Worm (Caenorhabditis elegans) whole organism, young adult: Measurements from ENCODE around the gene T25B9.3.
A peak's percentile ranks its signal among the peaks of the same experiment; 100 is the strongest.

Experiments used
- C17E4.6 ChIP-seq: fragments of 200-800 bp; sonication (Bioruptor generic); IDR thresholded peaks from 2 replicates; pipeline ENCODE4 v1.3.6; 2022; ENCODE audit warnings: missing genetic modification reagents, missing genetic modification characterization, missing compliant biosample characterization
- D2030.7 ChIP-seq: fragments of 200-800 bp; sonication (Bioruptor generic); IDR thresholded peaks from 2 replicates; pipeline ENCODE4 v1.3.6; 2022; ENCODE audit warnings: missing genetic modification reagents, missing genetic modification characterization, missing compliant biosample characterization
- F22D6.2 ChIP-seq: sonication (generic microtip); optimal IDR thresholded peaks from 2 replicates; lab custom pipeline; 2016; ENCODE audit warnings: mild to moderate bottlenecking, missing genetic modification characterization, missing compliant biosample characterization
- F49E8.2 ChIP-seq: sonication (generic microtip); optimal IDR thresholded peaks from 3 replicates; lab custom pipeline; 2017; ENCODE audit warnings: missing genetic modification characterization, mild to moderate bottlenecking, missing compliant biosample characterization, antibody characterized with exemption, moderate library complexity; ENCODE audit not compliant: insufficient read depth
- F52B5.7 ChIP-seq: sonication (generic microtip); optimal IDR thresholded peaks from 2 replicates; lab custom pipeline; 2016; ENCODE audit warnings: mild to moderate bottlenecking, missing genetic modification characterization, missing compliant biosample characterization
- Y53G8AR.9 ChIP-seq: fragments of 200-800 bp; sonication (Bioruptor generic); conservative IDR thresholded peaks from 2 replicates; pipeline ENCODE4 v1.3.6; 2022; ENCODE audit warnings: missing genetic modification reagents, missing genetic modification characterization, missing compliant biosample characterization
- aptf-3 ChIP-seq: fragments of 200-800 bp; sonication (Bioruptor generic); IDR thresholded peaks from 2 replicates; pipeline ENCODE4 v1.3.6; 2022; ENCODE audit warnings: missing genetic modification characterization, missing compliant biosample characterization
- attf-5 ChIP-seq: fragments of 200-800 bp; sonication (Bioruptor generic); optimal IDR thresholded peaks from 2 replicates; lab custom pipeline; 2018; ENCODE audit warnings: mild to moderate bottlenecking, missing genetic modification characterization, missing compliant biosample characterization
- bed-2 ChIP-seq: fragments of 200-800 bp; sonication (Bioruptor generic); IDR thresholded peaks from 2 replicates; pipeline ENCODE4 v1.3.6; 2022; ENCODE audit warnings: missing genetic modification reagents, missing genetic modification characterization, missing compliant biosample characterization
- cebp-2 ChIP-seq: fragments of 200-800 bp; sonication (Bioruptor generic); IDR thresholded peaks from 2 replicates; pipeline ENCODE4 v1.3.6; 2022; ENCODE audit warnings: missing genetic modification characterization, missing compliant biosample characterization
- ceh-27 ChIP-seq: fragments of 200-800 bp; sonication (Bioruptor generic); optimal IDR thresholded peaks from 2 replicates; lab custom pipeline; 2018; ENCODE audit warnings: mild to moderate bottlenecking, missing genetic modification characterization, moderate library complexity, missing compliant biosample characterization
- ceh-40 ChIP-seq: fragments of 200-800 bp; sonication (Bioruptor generic); IDR thresholded peaks from 2 replicates; pipeline ENCODE4 v1.3.6; 2022; ENCODE audit warnings: missing genetic modification characterization, missing compliant biosample characterization
- ceh-58 ChIP-seq: fragments of 200-800 bp; sonication (Bioruptor generic); IDR thresholded peaks from 2 replicates; pipeline ENCODE4 v1.3.6; 2022; ENCODE audit warnings: missing genetic modification characterization, missing compliant biosample characterization
- chd-7 ChIP-seq: sonication (generic microtip); optimal IDR thresholded peaks from 2 replicates; lab custom pipeline; 2016; ENCODE audit warnings: mild to moderate bottlenecking, missing genetic modification characterization, moderate library complexity, missing compliant biosample characterization
- egrh-3 ChIP-seq: fragments of 200-800 bp; sonication (Bioruptor generic); IDR thresholded peaks from 2 replicates; pipeline ENCODE4 v1.3.6; 2022; ENCODE audit warnings: missing genetic modification reagents, missing genetic modification characterization, missing compliant biosample characterization
- ekl-4 ChIP-seq: fragments of 200-800 bp; sonication (Bioruptor generic); IDR thresholded peaks from 2 replicates; pipeline ENCODE4 v1.3.6; 2022; ENCODE audit warnings: missing genetic modification reagents, missing genetic modification characterization, missing compliant biosample characterization
- hmg-1.2 ChIP-seq: fragments of 200-800 bp; sonication (Bioruptor generic); IDR thresholded peaks from 2 replicates; pipeline ENCODE4 v1.3.6; 2022; ENCODE audit warnings: missing genetic modification reagents, missing genetic modification characterization, missing compliant biosample characterization
- hrde-1 ChIP-seq: sonication (generic microtip); optimal IDR thresholded peaks from 2 replicates; lab custom pipeline; 2016; ENCODE audit warnings: missing genetic modification characterization, mild to moderate bottlenecking, missing compliant biosample characterization, moderate library complexity, missing genotype, missing genetic modification reagents, borderline replicate concordance
- let-526 ChIP-seq: fragments of 200-800 bp; sonication (Bioruptor generic); IDR thresholded peaks from 2 replicates; pipeline ENCODE4 v1.3.6; 2022; ENCODE audit warnings: missing genetic modification reagents, missing genetic modification characterization, missing compliant biosample characterization
- lin-26 ChIP-seq: fragments of 200-800 bp; sonication (Bioruptor generic); IDR thresholded peaks from 2 replicates; pipeline ENCODE4 v1.3.6; 2022; ENCODE audit warnings: missing genetic modification reagents, missing genetic modification characterization, missing compliant biosample characterization
- lin-54 ChIP-seq: fragments of 200-800 bp; sonication (Bioruptor generic); optimal IDR thresholded peaks from 2 replicates; lab custom pipeline; 2018; ENCODE audit warnings: mild to moderate bottlenecking, missing genetic modification characterization, missing compliant biosample characterization
- madf-6 ChIP-seq: fragments of 200-800 bp; sonication (Bioruptor generic); IDR thresholded peaks from 2 replicates; pipeline ENCODE4 v1.3.6; 2022; ENCODE audit warnings: missing genetic modification reagents, missing genetic modification characterization, missing compliant biosample characterization
- mel-28 ChIP-seq: sonication (generic microtip); optimal IDR thresholded peaks from 2 replicates; lab custom pipeline; 2016; ENCODE audit warnings: borderline replicate concordance, mild to moderate bottlenecking, missing genetic modification characterization, missing compliant biosample characterization
- mxl-1 ChIP-seq: sonication (generic microtip); optimal IDR thresholded peaks from 2 replicates; lab custom pipeline; 2016; ENCODE audit warnings: missing genetic modification characterization, missing compliant biosample characterization
- nfya-2 ChIP-seq: fragments of 200-800 bp; sonication (Bioruptor generic); IDR thresholded peaks from 2 replicates; pipeline ENCODE4 v1.3.6; 2022; ENCODE audit warnings: missing genetic modification reagents, missing genetic modification characterization, missing compliant biosample characterization
- nhr-80 ChIP-seq: sonication (generic microtip); optimal IDR thresholded peaks from 2 replicates; lab custom pipeline; 2016; ENCODE audit warnings: missing genetic modification characterization, missing compliant biosample characterization
- pbrm-1 ChIP-seq: fragments of 200-800 bp; sonication (Bioruptor generic); IDR thresholded peaks from 2 replicates; pipeline ENCODE4 v1.3.6; 2022; ENCODE audit warnings: missing genetic modification reagents, missing genetic modification characterization, missing compliant biosample characterization
- repo-1 ChIP-seq: sonication (generic microtip); optimal IDR thresholded peaks from 2 replicates; lab custom pipeline; 2017; ENCODE audit warnings: mild to moderate bottlenecking, missing genetic modification characterization, missing compliant biosample characterization
- sdz-38 ChIP-seq: sonication (generic microtip); optimal IDR thresholded peaks from 2 replicates; lab custom pipeline; 2016; ENCODE audit warnings: missing genotype, missing genetic modification characterization, missing compliant biosample characterization
- sea-2 ChIP-seq: fragments of 200-800 bp; sonication (Bioruptor generic); IDR thresholded peaks from 2 replicates; pipeline ENCODE4 v1.3.6; 2022; ENCODE audit warnings: missing genetic modification characterization, missing compliant biosample characterization
- snpc-1.1 ChIP-seq: sonication (generic microtip); optimal IDR thresholded peaks from 2 replicates; lab custom pipeline; 2017; ENCODE audit warnings: missing genetic modification characterization, mild to moderate bottlenecking, missing compliant biosample characterization, antibody characterized with exemption, moderate library complexity, missing genotype, missing genetic modification reagents; ENCODE audit not compliant: insufficient read depth
- tlf-1 ChIP-seq: fragments of 200-800 bp; sonication (Bioruptor generic); optimal IDR thresholded peaks from 2 replicates; lab custom pipeline; 2018; ENCODE audit warnings: mild to moderate bottlenecking, missing genetic modification characterization, missing compliant biosample characterization
- unc-130 ChIP-seq: sonication (generic microtip); optimal IDR thresholded peaks from 2 replicates; lab custom pipeline; 2016; ENCODE audit warnings: missing genetic modification reagents, missing genetic modification characterization, missing compliant biosample characterization
- zfh-2 ChIP-seq: fragments of 200-800 bp; sonication (Bioruptor generic); conservative IDR thresholded peaks from 2 replicates; pipeline ENCODE4 v1.3.6; 2022; ENCODE audit warnings: missing genetic modification reagents, missing genetic modification characterization, missing compliant biosample characterization
- zim-3 ChIP-seq: sonication (generic microtip); optimal IDR thresholded peaks from 2 replicates; lab custom pipeline; 2017; ENCODE audit warnings: mild to moderate bottlenecking, missing genetic modification characterization, moderate library complexity, missing compliant biosample characterization
- ztf-26 ChIP-seq: sonication (generic microtip); optimal IDR thresholded peaks from 2 replicates; lab custom pipeline; 2017; ENCODE audit warnings: missing genetic modification characterization, missing compliant biosample characterization
- ztf-3 ChIP-seq: fragments of 200-800 bp; sonication (Bioruptor generic); optimal IDR thresholded peaks from 2 replicates; lab custom pipeline; 2018; ENCODE audit warnings: mild to moderate bottlenecking, missing genetic modification characterization, missing compliant biosample characterization
- ztf-6 ChIP-seq: fragments of 200-800 bp; sonication (Bioruptor generic); IDR thresholded peaks from 2 replicates; pipeline ENCODE4 v1.3.6; 2022; ENCODE audit warnings: missing genetic modification reagents, missing genetic modification characterization, missing compliant biosample characterization

Gene T25B9.3

DNA sequence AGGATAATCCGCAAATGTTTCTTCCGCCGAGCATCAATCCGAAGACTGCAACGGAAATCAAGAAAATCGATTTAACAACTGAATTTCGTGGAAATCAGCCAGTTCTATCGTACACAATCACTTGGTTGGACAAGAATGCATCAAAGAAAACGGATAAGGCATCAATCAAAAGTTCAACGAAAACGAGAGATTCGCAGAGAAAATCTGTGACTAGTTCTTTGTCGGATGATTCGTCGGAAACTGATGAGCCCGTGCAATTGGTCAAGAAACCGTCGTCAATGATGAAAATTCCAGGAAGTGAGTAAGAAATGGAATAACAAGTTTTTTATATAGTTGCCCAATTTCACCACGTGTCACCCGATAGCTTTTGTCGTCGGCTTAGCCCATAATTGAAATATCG lies 38.5 kb upstream of the T25B9.3 start, which contains the start of gene R102.6 (continued):
- TF ChIP-seq attf-5: no peak
- TF ChIP-seq egrh-3 (GFP tag; lab: Robert Waterston, UW): no peak
- no peak for TF ChIP-seq nhr-80
- no peak for TF ChIP-seq mel-28 (tag; lab: Kevin White, UChicago)

DNA sequence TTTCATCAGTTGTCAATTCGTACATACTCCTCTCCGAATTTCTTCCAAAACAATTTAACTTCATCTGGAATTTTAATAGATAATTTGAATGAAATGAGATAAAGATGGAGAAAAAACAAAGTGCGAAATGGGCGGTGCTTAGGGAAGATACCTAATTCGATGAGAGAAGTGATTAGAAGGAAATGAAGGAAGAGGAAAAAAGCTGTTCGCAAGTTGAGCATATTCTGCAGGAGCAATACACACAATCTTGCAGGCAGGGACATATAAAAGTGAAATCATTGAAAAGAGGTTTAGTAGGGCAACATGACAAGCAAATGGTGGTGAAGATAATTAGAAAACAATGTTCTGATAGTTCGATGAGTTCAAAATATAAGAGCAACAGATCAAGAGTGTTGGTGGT lies 32.8 kb upstream of the T25B9.3 start, which contains the start of gene glb-21:
TSS of gene glb-21 (minus strand) at position 66 of the 400 bp plus-strand sequence.
- TF ChIP-seq ekl-4 (GFP tag; lab: Robert Waterston, UW) (no peak), unc-130 (GFP tag; lab: Kevin White, UChicago) (no peak), ceh-58 (GFP tag; lab: Robert Waterston, UW) (no peak), ceh-27 (GFP tag; lab: Kevin White, UChicago) (no peak), cebp-2 (no peak), madf-6 (no peak), hrde-1 (no peak), lin-26 (no peak), zfh-2 (no peak), D2030.7 (GFP tag; lab: Robert Waterston, UW) (no peak), let-526 (GFP tag; lab: Robert Waterston, UW) (no peak), nhr-80 (no peak), tlf-1 (GFP tag; lab: Kevin White, UChicago) (no peak), zim-3 (no peak)

DNA sequence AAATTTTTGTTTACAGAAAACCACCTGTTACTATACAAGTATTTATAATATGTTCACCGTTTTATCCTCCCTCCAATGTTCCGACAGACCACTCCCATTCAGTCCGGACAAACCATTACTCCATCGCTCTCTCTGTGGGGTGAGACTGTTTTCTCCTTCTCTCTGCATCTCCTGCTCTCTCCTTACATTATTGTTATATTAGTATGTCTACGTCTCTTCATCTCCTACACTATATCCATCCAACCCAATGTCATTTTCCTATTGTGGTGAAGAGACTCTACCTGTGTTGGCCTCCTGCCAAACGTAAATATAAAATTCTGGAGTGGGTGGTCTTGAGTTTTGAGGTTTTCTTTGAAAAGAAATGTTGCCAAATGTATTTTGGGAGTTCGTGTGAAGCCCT lies 30.0 kb upstream of the T25B9.3 start:
- no peak for TF ChIP-seq mel-28 (tag; lab: Kevin White, UChicago)
- TF ChIP-seq madf-6: no peak
- no peak for TF ChIP-seq ceh-40 (GFP tag; lab: Robert Waterston, UW)
- peak; percentile 90 for TF ChIP-seq hmg-1.2 (GFP tag; lab: Robert Waterston, UW)
- TF ChIP-seq Y53G8AR.9 (GFP tag; lab: Robert Waterston, UW): no peak
- no peak for TF ChIP-seq sdz-38 (tag; lab: Kevin White, UChicago)

DNA sequence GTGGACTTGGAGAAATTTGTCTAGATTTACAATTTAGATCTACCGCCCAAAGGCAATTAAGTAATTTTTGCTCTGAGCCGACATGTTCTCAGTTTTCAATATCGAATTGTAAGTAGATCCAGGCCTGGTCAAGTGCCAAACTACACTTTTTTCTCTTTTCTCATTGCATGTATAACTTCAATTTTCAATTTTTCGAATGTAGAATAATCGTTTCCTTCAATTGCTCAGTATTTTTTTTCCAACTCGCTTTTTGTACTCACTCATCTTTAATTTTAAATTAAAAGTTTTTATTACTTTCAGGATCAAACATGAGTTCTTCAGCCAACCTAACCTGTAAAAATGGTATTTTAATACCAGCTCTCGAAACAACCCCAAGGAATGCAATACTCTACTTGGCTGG lies 28.2 kb upstream of the T25B9.3 start, which contains the start of gene ncx-3:
TSS of gene ncx-3 (plus strand) at position 301 of the 400 bp plus-strand sequence.
- TF ChIP-seq aptf-3 (GFP tag; lab: Robert Waterston, UW) (no peak), bed-2 (GFP tag; lab: Robert Waterston, UW) (no peak), repo-1 (tag; lab: Kevin White, UChicago) (no peak), F22D6.2 (tag; lab: Kevin White, UChicago) (no peak), F52B5.7 (tag; lab: Kevin White, UChicago) (no peak), madf-6 (no peak), F49E8.2 (tag; lab: Kevin White, UChicago) (no peak), ztf-6 (GFP tag; lab: Robert Waterston, UW) (no peak), C17E4.6 (GFP tag; lab: Robert Waterston, UW) (no peak), mxl-1 (tag; lab: Kevin White, UChicago) (no peak), nfya-2 (GFP tag; lab: Robert Waterston, UW) (no peak), ztf-26 (tag; lab: Kevin White, UChicago) (no peak), pbrm-1 (GFP tag; lab: Robert Waterston, UW) (no peak), sea-2 (no peak), ztf-3 (GFP tag; lab: Kevin White, UChicago) (no peak), chd-7 (tag; lab: Kevin White, UChicago) (no peak), snpc-1.1 (tag; lab: Kevin White, UChicago) (no peak), lin-54 (GFP tag; lab: Kevin White, UChicago) (no peak), tlf-1 (GFP tag; lab: Kevin White, UChicago) (no peak)
